Worm (Caenorhabditis elegans) whole organism, midembryonic: ENCODE data around the gene pals-18.

Experiments
- T22C8.4 ChIP-seq: fragments of 200-800 bp; sonication (Bioruptor generic); IDR thresholded peaks from 2 replicates; pipeline ENCODE4 v1.3.6; 2022; ENCODE audit warnings: missing genetic modification characterization, missing compliant biosample characterization
- cog-1 ChIP-seq: sonication (generic microtip); optimal IDR thresholded peaks from 2 replicates; lab custom pipeline; 2016; ENCODE audit warnings: missing genetic modification characterization, missing compliant biosample characterization
- flt-1 ChIP-seq: fragments of 200-800 bp; sonication (Bioruptor generic); IDR thresholded peaks from 2 replicates; pipeline ENCODE4 v1.3.6; 2022; ENCODE audit warnings: missing genetic modification characterization, missing compliant biosample characterization
- klf-2 ChIP-seq: fragments of 200-800 bp; sonication (Bioruptor generic); conservative IDR thresholded peaks from 2 replicates; pipeline ENCODE4 v1.3.6; 2022; ENCODE audit warnings: missing genetic modification reagents, missing genetic modification characterization, missing compliant biosample characterization
- med-1 ChIP-seq: sonication (generic microtip); optimal IDR thresholded peaks from 2 replicates; lab custom pipeline; 2017; ENCODE audit warnings: missing genetic modification characterization, mild to moderate bottlenecking, missing compliant biosample characterization, antibody characterized with exemption, missing genetic modification reagents; ENCODE audit not compliant: insufficient read depth
- ref-1 ChIP-seq: fragments of 200-800 bp; sonication (Bioruptor generic); conservative IDR thresholded peaks from 2 replicates; pipeline ENCODE4 v1.3.6; 2022; ENCODE audit warnings: missing genetic modification reagents, missing genetic modification characterization, missing compliant biosample characterization
- tab-1 ChIP-seq: fragments of 200-800 bp; sonication (Bioruptor generic); IDR thresholded peaks from 2 replicates; pipeline ENCODE4 v1.3.6; 2022; ENCODE audit warnings: missing genetic modification characterization, missing compliant biosample characterization
- ztf-23 ChIP-seq: fragments of 200-800 bp; sonication (Bioruptor generic); IDR thresholded peaks from 2 replicates; pipeline ENCODE4 v1.3.6; 2022; ENCODE audit warnings: missing genetic modification reagents, missing genetic modification characterization, missing compliant biosample characterization
- ztf-29 ChIP-seq: fragments of 200-800 bp; sonication (Bioruptor generic); IDR thresholded peaks from 2 replicates; pipeline ENCODE4 v1.3.6; 2022; ENCODE audit warnings: missing genetic modification reagents, missing genetic modification characterization, missing compliant biosample characterization

pals-18 gene

ce11 chrIII:1399670-1400069 is 3.5 kb upstream of the pals-18 start, which contains the start of gene pals-16:
TSS of gene pals-16 (plus strand) at chrIII:1399970.
- TF ChIP-seq ztf-23 (GFP tag; lab: Robert Waterston, UW) (no peak), tab-1 (GFP tag; lab: Robert Waterston, UW) (no peak), flt-1 (GFP tag; lab: Robert Waterston, UW) (no peak), med-1 (no peak), klf-2 (GFP tag; lab: Robert Waterston, UW) (no peak), cog-1 (tag; lab: Kevin White, UChicago) (no peak), ref-1 (no peak), T22C8.4 (no peak), ztf-29 (no peak)

ce11 chrIII:1401497-1401990 is 1.7 kb upstream of the pals-18 start, which contains the start of gene pals-19:
TSS of gene pals-19 (plus strand) at chrIII:1401940.
- TF ChIP-seq ztf-29 (no peak), T22C8.4 (no peak), med-1 (no peak), flt-1 (GFP tag; lab: Robert Waterston, UW) (no peak), ref-1 (no peak)

ce11 chrIII:1409139-1409538 is 5.9 kb downstream of the pals-18 start, which contains the start of gene Y82E9BR.22:
TSS of gene Y82E9BR.22 (minus strand) at chrIII:1409239.
- TF ChIP-seq cog-1 (tag; lab: Kevin White, UChicago) (no peak), ref-1 (no peak), tab-1 (GFP tag; lab: Robert Waterston, UW) (no peak), T22C8.4 (no peak), klf-2 (GFP tag; lab: Robert Waterston, UW) (no peak), med-1 (no peak), flt-1 (GFP tag; lab: Robert Waterston, UW) (no peak), ztf-23 (GFP tag; lab: Robert Waterston, UW) (no peak), ztf-29 (no peak)

- TF ChIP-seq ztf-29 (no peak), tab-1 (GFP tag; lab: Robert Waterston, UW) (no peak), T22C8.4 (no peak), cog-1 (tag; lab: Kevin White, UChicago) (no peak), klf-2 (GFP tag; lab: Robert Waterston, UW) (no peak), ref-1 (no peak), ztf-23 (GFP tag; lab: Robert Waterston, UW) (no peak), flt-1 (GFP tag; lab: Robert Waterston, UW) (no peak), med-1 (no peak)
Measured at ce11 chrIII:1413125-1413837, 10.1 kb downstream of the pals-18 start.

ce11 chrIII:1413890-1414613 is 10.8 kb downstream of the pals-18 start, which contains the start of gene Y82E9BR.14:
TSS of gene Y82E9BR.14 (minus strand) at chrIII:1414116.
- TF ChIP-seq klf-2 (GFP tag; lab: Robert Waterston, UW) (no peak), ref-1 (no peak), tab-1 (GFP tag; lab: Robert Waterston, UW) (no peak), ztf-29 (no peak), ztf-23 (GFP tag; lab: Robert Waterston, UW) (no peak), T22C8.4 (no peak), med-1 (no peak), flt-1 (GFP tag; lab: Robert Waterston, UW) (no peak), cog-1 (tag; lab: Kevin White, UChicago) (no peak)

ce11 chrIII:1416571-1416970 is 13.4 kb downstream of the pals-18 start:
- TF ChIP-seq ref-1 (no peak), ztf-23 (GFP tag; lab: Robert Waterston, UW) (no peak), tab-1 (GFP tag; lab: Robert Waterston, UW) (no peak), cog-1 (tag; lab: Kevin White, UChicago) (no peak)

- no peak for TF ChIP-seq cog-1 (tag; lab: Kevin White, UChicago)
- no peak for TF ChIP-seq ztf-29
- TF ChIP-seq ztf-23 (GFP tag; lab: Robert Waterston, UW) = no peak
- TF ChIP-seq med-1 = no peak
- no peak for TF ChIP-seq ref-1
- TF ChIP-seq tab-1 (GFP tag; lab: Robert Waterston, UW) = no peak
- TF ChIP-seq klf-2 (GFP tag; lab: Robert Waterston, UW) = no peak
- no peak for TF ChIP-seq flt-1 (GFP tag; lab: Robert Waterston, UW)
- TF ChIP-seq T22C8.4 = no peak
Measured at ce11 chrIII:1417090-1417489, 13.9 kb downstream of the pals-18 start, which contains the start of gene elc-1. TSS of gene elc-1 (minus strand) at chrIII:1417190.

ce11 chrIII:1418709-1419108 is 15.5 kb downstream of the pals-18 start:
- TF ChIP-seq ztf-23 (GFP tag; lab: Robert Waterston, UW) = 0 out of 2 replicates have a peak, but pooled peaks have one; percentile 39
- no peak for TF ChIP-seq klf-2 (GFP tag; lab: Robert Waterston, UW)
- peak; percentile 58 for TF ChIP-seq T22C8.4
- peak; percentile 76; the same call in 1 of the 2 replicates for TF ChIP-seq flt-1 (GFP tag; lab: Robert Waterston, UW)
- no peak for TF ChIP-seq ref-1
- peak; percentile 21 for TF ChIP-seq med-1
- 0 out of 2 replicates have a peak, but pooled peaks have one; percentile 18 for TF ChIP-seq ztf-29
- peak; percentile 45 for TF ChIP-seq cog-1 (tag; lab: Kevin White, UChicago)

- no peak for TF ChIP-seq ztf-29
- no peak for TF ChIP-seq klf-2 (GFP tag; lab: Robert Waterston, UW)
- TF ChIP-seq ztf-23 (GFP tag; lab: Robert Waterston, UW) = no peak
- no peak for TF ChIP-seq T22C8.4
- no peak for TF ChIP-seq med-1
Measured at ce11 chrIII:1419146-1419636, 16.0 kb downstream of the pals-18 start, which contains the start of gene Y82E9BR.3. TSS of gene Y82E9BR.3 (plus strand) at chrIII:1419196.
